Fruit fly (Drosophila melanogaster) whole organism, embryonic: ENCODE results near the gene slp1.

Source experiments
- Atf6 ChIP-seq: fragments of 200-800 bp; sonication (Bioruptor generic); IDR thresholded peaks from 2 replicates; pipeline ENCODE4 v1.3.6; 2022; ENCODE audit warnings: missing biosample characterization, missing genetic modification characterization
- CG11504 ChIP-seq: fragments of 200-800 bp; sonication (Bioruptor generic); optimal IDR thresholded peaks from 3 replicates; lab custom pipeline; 2019; ENCODE audit warnings: missing biosample characterization, mild to moderate bottlenecking, missing genetic modification characterization, moderate library complexity
- CG12071 ChIP-seq: fragments of 200-800 bp; sonication (Bioruptor generic); optimal IDR thresholded peaks from 3 replicates; lab custom pipeline; 2018; ENCODE audit warnings: missing biosample characterization, mild to moderate bottlenecking, missing genetic modification characterization
- CG12104 ChIP-seq: fragments of 200-800 bp; sonication (Bioruptor generic); optimal IDR thresholded peaks from 3 replicates; lab custom pipeline; 2016; ENCODE audit warnings: missing biosample characterization, missing genetic modification characterization
- CG12219 ChIP-seq: fragments of 200-800 bp; sonication (Bioruptor generic); optimal IDR thresholded peaks from 3 replicates; lab custom pipeline; 2018; ENCODE audit warnings: missing biosample characterization, mild to moderate bottlenecking, missing genetic modification characterization
- CG1602 ChIP-seq: fragments of 200-800 bp; sonication (Bioruptor generic); optimal IDR thresholded peaks from 3 replicates; lab custom pipeline; 2016; ENCODE audit warnings: missing biosample characterization, missing genetic modification characterization
- CG16779 ChIP-seq: fragments of 200-800 bp; sonication (Bioruptor generic); IDR thresholded peaks from 2 replicates; pipeline ENCODE4 v1.3.6; 2022; ENCODE audit warnings: missing biosample characterization, missing genetic modification characterization
- CG16813 ChIP-seq: fragments of 200-800 bp; sonication (Bioruptor generic); IDR thresholded peaks from 3 replicates; pipeline ENCODE4 v1.3.6; 2022; ENCODE audit warnings: missing biosample characterization, missing genetic modification characterization; ENCODE audit not compliant: partially characterized antibody
- CG2116 ChIP-seq: fragments of 200-800 bp; sonication (Bioruptor generic); optimal IDR thresholded peaks from 3 replicates; lab custom pipeline; 2018; ENCODE audit warnings: missing biosample characterization, mild to moderate bottlenecking, missing genetic modification characterization
- CG2120 ChIP-seq: fragments of 200-800 bp; sonication (Bioruptor generic); optimal IDR thresholded peaks from 3 replicates; lab custom pipeline; 2016; ENCODE audit warnings: missing biosample characterization, missing genetic modification characterization
- CG2202 ChIP-seq: fragments of 200-800 bp; sonication (Bioruptor generic); optimal IDR thresholded peaks from 2 replicates; lab custom pipeline; 2018; ENCODE audit warnings: missing biosample characterization, mild to moderate bottlenecking, missing genetic modification characterization
- CG34376 ChIP-seq: fragments of 200-800 bp; sonication (Bioruptor generic); optimal IDR thresholded peaks from 2 replicates; lab custom pipeline; 2018; ENCODE audit warnings: missing biosample characterization, mild to moderate bottlenecking, missing genetic modification characterization
- CG5953 ChIP-seq: fragments of 200-800 bp; sonication (Bioruptor generic); IDR thresholded peaks from 2 replicates; pipeline ENCODE4 v1.3.6; 2022; ENCODE audit warnings: missing biosample characterization, missing genetic modification characterization
- CG6791 ChIP-seq: fragments of 200-800 bp; sonication (Bioruptor generic); IDR thresholded peaks from 3 replicates; pipeline ENCODE4 v1.3.6; 2022; ENCODE audit warnings: missing biosample characterization, missing genetic modification characterization; ENCODE audit not compliant: partially characterized antibody
- CG8089 ChIP-seq: fragments of 200-800 bp; sonication (Bioruptor generic); optimal IDR thresholded peaks from 3 replicates; lab custom pipeline; 2016; ENCODE audit warnings: missing biosample characterization, missing genetic modification characterization
- CG8924 ChIP-seq: fragments of 200-800 bp; optimal IDR thresholded peaks from 3 replicates; lab custom pipeline; 2019; ENCODE audit warnings: missing biosample characterization, mild to moderate bottlenecking, missing genetic modification characterization, moderate library complexity
- CG9817 ChIP-seq: fragments of 200-800 bp; sonication (Bioruptor generic); optimal IDR thresholded peaks from 2 replicates; lab custom pipeline; 2018; ENCODE audit warnings: missing biosample characterization, mild to moderate bottlenecking, missing genetic modification characterization, moderate library complexity
- Chrac-16 ChIP-seq: fragments of 200-800 bp; sonication (Bioruptor generic); optimal IDR thresholded peaks from 3 replicates; lab custom pipeline; 2016; ENCODE audit warnings: missing biosample characterization, missing genetic modification characterization
- Elba2 ChIP-seq: fragments of 200-800 bp; sonication (Bioruptor generic); optimal IDR thresholded peaks from 3 replicates; lab custom pipeline; 2016; ENCODE audit warnings: missing biosample characterization, missing genetic modification characterization
- Ets65A ChIP-seq: fragments of 200-800 bp; sonication (Bioruptor generic); peaks from one replicate; lab custom pipeline; 2016; ENCODE audit warnings: missing biosample characterization, missing genetic modification characterization
- HLH3B ChIP-seq: fragments of 200-800 bp; sonication (Bioruptor generic); IDR thresholded peaks from 2 replicates; pipeline ENCODE4 v1.3.6; 2022; ENCODE audit warnings: missing biosample characterization, missing genetic modification characterization
- HmgD ChIP-seq: fragments of 200-800 bp; sonication (Bioruptor generic); optimal IDR thresholded peaks from 3 replicates; lab custom pipeline; 2016; ENCODE audit warnings: missing biosample characterization, missing genetic modification characterization
- MTF-1 ChIP-seq: fragments of 200-800 bp; sonication (Bioruptor generic); optimal IDR thresholded peaks from 2 replicates; lab custom pipeline; 2018; ENCODE audit warnings: missing biosample characterization, mild to moderate bottlenecking, missing genetic modification characterization, borderline replicate concordance
- Mrtf ChIP-seq: fragments of 200-800 bp; sonication (Bioruptor generic); IDR thresholded peaks from 3 replicates; pipeline ENCODE4 v1.3.6; 2022; ENCODE audit warnings: missing biosample characterization, missing genetic modification characterization
- NK7.1 ChIP-seq: fragments of 200-800 bp; sonication (Bioruptor generic); optimal IDR thresholded peaks from 3 replicates; lab custom pipeline; 2016; ENCODE audit warnings: missing biosample characterization, missing genetic modification characterization
- Oaz ChIP-seq: fragments of 200-800 bp; sonication (Bioruptor generic); IDR thresholded peaks from 2 replicates; pipeline ENCODE4 v1.3.6; 2022; ENCODE audit warnings: missing biosample characterization, missing genetic modification characterization
- Scr ChIP-seq: fragments of 200-800 bp; sonication (Bioruptor generic); IDR thresholded peaks from 2 replicates; pipeline ENCODE4 v1.3.6; 2022; ENCODE audit warnings: missing biosample characterization, missing genetic modification characterization; ENCODE audit not compliant: partially characterized antibody
- Sox100B ChIP-seq: fragments of 200-800 bp; sonication (Bioruptor generic); optimal IDR thresholded peaks from 3 replicates; lab custom pipeline; 2018; ENCODE audit warnings: missing biosample characterization, mild to moderate bottlenecking, missing genetic modification characterization
- Stat92E ChIP-seq, 3 experiments: fragments of >200 bp in 2 of 3; fragments of 200-800 bp in 1 of 3; sonication (Bioruptor generic) in 1 of 3; optimal IDR thresholded peaks; 2 replicates each; lab custom pipeline; 2017 to 2019; ENCODE audit warnings: missing biosample characterization in 3 of 3, missing genetic modification characterization in 3 of 3, mild to moderate bottlenecking in 1 of 3, moderate library complexity in 1 of 3
- Taf1 ChIP-seq: fragments of 200-800 bp; sonication (Bioruptor generic); IDR thresholded peaks from 2 replicates; pipeline ENCODE4 v1.3.6; 2022; ENCODE audit warnings: missing biosample characterization, missing genetic modification characterization
- Vsx1 ChIP-seq: fragments of 200-800 bp; sonication (Bioruptor generic); optimal IDR thresholded peaks from 2 replicates; lab custom pipeline; 2017; ENCODE audit warnings: missing biosample characterization, mild to moderate bottlenecking, missing genetic modification characterization, missing genetic modification reagents
- YL-1 ChIP-seq: fragments of 200-800 bp; sonication (Bioruptor generic); optimal IDR thresholded peaks from 3 replicates; lab custom pipeline; 2017; ENCODE audit warnings: missing biosample characterization, mild to moderate bottlenecking, missing genetic modification characterization
- ac ChIP-seq: fragments of 200-800 bp; sonication (Bioruptor generic); optimal IDR thresholded peaks from 3 replicates; lab custom pipeline; 2017; ENCODE audit warnings: missing biosample characterization, mild to moderate bottlenecking, missing genetic modification characterization
- ci ChIP-seq: fragments of 200-800 bp; sonication (Bioruptor generic); IDR thresholded peaks from 3 replicates; pipeline ENCODE4 v1.3.6; 2022; ENCODE audit warnings: missing biosample characterization, missing genetic modification characterization
- fd96Cb ChIP-seq: fragments of 200-800 bp; sonication (Bioruptor generic); optimal IDR thresholded peaks from 2 replicates; lab custom pipeline; 2018; ENCODE audit warnings: missing biosample characterization, mild to moderate bottlenecking, missing genetic modification characterization, moderate library complexity
- gce ChIP-seq: fragments of 200-800 bp; sonication (Bioruptor generic); IDR thresholded peaks from 3 replicates; pipeline ENCODE4 v1.3.6; 2022; ENCODE audit warnings: missing biosample characterization, missing genetic modification characterization
- gcm ChIP-seq: fragments of 200-800 bp; sonication (Bioruptor generic); optimal IDR thresholded peaks from 2 replicates; lab custom pipeline; 2019; ENCODE audit warnings: missing biosample characterization, mild to moderate bottlenecking, missing genetic modification characterization, moderate library complexity
- luna ChIP-seq: fragments of 200-800 bp; sonication (Bioruptor generic); optimal IDR thresholded peaks from 2 replicates; lab custom pipeline; 2016; ENCODE audit warnings: missing biosample characterization, missing genetic modification characterization
- maf-S ChIP-seq: fragments of 200-800 bp; sonication (Bioruptor generic); optimal IDR thresholded peaks from 2 replicates; lab custom pipeline; 2016; ENCODE audit warnings: missing biosample characterization, missing genetic modification characterization
- nau ChIP-seq: fragments of 200-800 bp; sonication (Bioruptor generic); optimal IDR thresholded peaks from 3 replicates; lab custom pipeline; 2017; ENCODE audit warnings: missing biosample characterization, mild to moderate bottlenecking, missing genetic modification characterization, missing genetic modification reagents
- pzg ChIP-seq: fragments of 200-800 bp; sonication (Bioruptor generic); optimal IDR thresholded peaks from 3 replicates; lab custom pipeline; 2018; ENCODE audit warnings: missing biosample characterization, mild to moderate bottlenecking, missing genetic modification characterization, moderate library complexity
- sima ChIP-seq: fragments of 200-800 bp; sonication (Bioruptor generic); optimal IDR thresholded peaks from 2 replicates; lab custom pipeline; 2016; ENCODE audit warnings: missing biosample characterization, missing genetic modification characterization
- sisA ChIP-seq: fragments of 200-800 bp; sonication (Bioruptor generic); IDR thresholded peaks from 2 replicates; pipeline ENCODE4 v1.3.6; 2022; ENCODE audit warnings: missing biosample characterization, missing genetic modification characterization
- slp2 ChIP-seq: fragments of 200-800 bp; sonication (Bioruptor generic); optimal IDR thresholded peaks from 2 replicates; lab custom pipeline; 2016; ENCODE audit warnings: missing biosample characterization, missing genetic modification characterization
- ttk ChIP-seq: fragments of 200-800 bp; sonication (Bioruptor generic); IDR thresholded peaks from 2 replicates; pipeline ENCODE4 v2.1.2; 2022; ENCODE audit warnings: missing biosample characterization, missing genetic modification characterization
- tx ChIP-seq: fragments of 200-800 bp; sonication (Bioruptor generic); optimal IDR thresholded peaks from 2 replicates; lab custom pipeline; 2016; ENCODE audit warnings: missing biosample characterization, missing genetic modification characterization
- vvl ChIP-seq: fragments of 200-800 bp; sonication (Bioruptor generic); IDR thresholded peaks from 2 replicates; pipeline ENCODE4 v1.3.6; 2022; ENCODE audit warnings: missing biosample characterization, missing genetic modification characterization
- wdn ChIP-seq: fragments of 200-800 bp; sonication (Bioruptor generic); IDR thresholded peaks from 2 replicates; pipeline ENCODE4 v1.3.6; 2022; ENCODE audit warnings: missing biosample characterization, missing genetic modification characterization
- wek ChIP-seq: fragments of 200-800 bp; sonication (Bioruptor generic); optimal IDR thresholded peaks from 3 replicates; lab custom pipeline; 2018; ENCODE audit warnings: missing biosample characterization, mild to moderate bottlenecking, missing genetic modification characterization, moderate library complexity

slp1 gene

dm6 chr2L:3853507-3854030 lies 28.1 kb downstream of the slp1 start (continued):
- peak; percentile 22; the same call in 1 of the 2 replicates for TF ChIP-seq sisA (GFP tag; lab: Robert Waterston, UW)
- TF ChIP-seq fd96Cb (tag; lab: Kevin White, UChicago): peak; percentile 5

- no peak for TF ChIP-seq slp2 (GFP tag; lab: Kevin White, UChicago)
- no peak for TF ChIP-seq CG2202
- no peak for TF ChIP-seq wek (GFP tag; lab: Kevin White, UChicago)
- no peak for TF ChIP-seq HmgD
- no peak for TF ChIP-seq HLH3B
- TF ChIP-seq CG8924 (tag; lab: Kevin White, UChicago): peak; percentile 42
- no peak for TF ChIP-seq nau (GFP tag; lab: Kevin White, UChicago)
- TF ChIP-seq Elba2 (GFP tag; lab: Kevin White, UChicago): no peak
- TF ChIP-seq Sox100B (GFP tag; lab: Kevin White, UChicago): peak; percentile 19
- no peak for TF ChIP-seq CG12219 (GFP tag; lab: Kevin White, UChicago)
- TF ChIP-seq Atf6 (GFP tag; lab: Robert Waterston, UW): no peak
- no peak for TF ChIP-seq gce
- TF ChIP-seq CG2116 (GFP tag; lab: Kevin White, UChicago): no peak
- TF ChIP-seq ac: no peak
- TF ChIP-seq CG16813 (GFP tag; lab: Robert Waterston, UW): no peak
- no peak for TF ChIP-seq CG16779 (GFP tag; lab: Robert Waterston, UW)
- TF ChIP-seq tx (GFP tag; lab: Kevin White, UChicago): no peak
- no peak for TF ChIP-seq CG1602
- TF ChIP-seq maf-S (GFP tag; lab: Kevin White, UChicago): no peak
- TF ChIP-seq Chrac-16: no peak
- no peak for TF ChIP-seq Taf1 (GFP tag; lab: Robert Waterston, UW)
- TF ChIP-seq CG12104 (GFP tag; lab: Kevin White, UChicago): no peak
- no peak for TF ChIP-seq Vsx1 (GFP tag; lab: Kevin White, UChicago)
- no peak for TF ChIP-seq wdn (GFP tag; lab: Robert Waterston, UW)
- TF ChIP-seq YL-1 (GFP tag; lab: Kevin White, UChicago): no peak
- TF ChIP-seq luna: no peak
- TF ChIP-seq CG2120 (GFP tag; lab: Kevin White, UChicago): no peak
- no peak for TF ChIP-seq CG9817 (tag; lab: Kevin White, UChicago)
- TF ChIP-seq gcm: peak; percentile 34
- TF ChIP-seq CG5953 (GFP tag; lab: Robert Waterston, UW): no peak
- TF ChIP-seq NK7.1 (GFP tag; lab: Kevin White, UChicago): no peak
- TF ChIP-seq sima (GFP tag; lab: Kevin White, UChicago): no peak
- no peak for TF ChIP-seq CG8089 (GFP tag; lab: Kevin White, UChicago)
- no peak for TF ChIP-seq Stat92E (GFP tag; optimal IDR thresholded peaks at IDR 0.05; lab: Kevin White, UChicago)
- TF ChIP-seq CG11504 (tag; lab: Kevin White, UChicago): peak; percentile 54
- no peak for TF ChIP-seq Scr (GFP tag; lab: Robert Waterston, UW)
- TF ChIP-seq CG12071 (GFP tag; lab: Kevin White, UChicago): no peak
- TF ChIP-seq CG34376: no peak
- TF ChIP-seq MTF-1 (GFP tag; lab: Kevin White, UChicago): no peak
- TF ChIP-seq ttk (GFP tag; lab: Robert Waterston, UW): no peak
- TF ChIP-seq Mrtf: no peak
- TF ChIP-seq pzg: no peak
- TF ChIP-seq Oaz (GFP tag; lab: Robert Waterston, UW): no peak
- TF ChIP-seq Ets65A (GFP tag; lab: Kevin White, UChicago): no peak
- no peak for TF ChIP-seq CG6791 (GFP tag; lab: Robert Waterston, UW)
- TF ChIP-seq ci (GFP tag; lab: Robert Waterston, UW): no peak
- TF ChIP-seq vvl: no peak
Measured at dm6 chr2L:3855528-3856189, 30.2 kb downstream of the slp1 start.
